Worm (Caenorhabditis elegans): ENCODE results near the gene fbxc-50.
"Not testable (repeated sequence)": the region's sequence is repeated elsewhere in the genome, so short reads cannot be mapped to it uniquely, and the experiment has no call there.

The fbxc-50 gene

DNA sequence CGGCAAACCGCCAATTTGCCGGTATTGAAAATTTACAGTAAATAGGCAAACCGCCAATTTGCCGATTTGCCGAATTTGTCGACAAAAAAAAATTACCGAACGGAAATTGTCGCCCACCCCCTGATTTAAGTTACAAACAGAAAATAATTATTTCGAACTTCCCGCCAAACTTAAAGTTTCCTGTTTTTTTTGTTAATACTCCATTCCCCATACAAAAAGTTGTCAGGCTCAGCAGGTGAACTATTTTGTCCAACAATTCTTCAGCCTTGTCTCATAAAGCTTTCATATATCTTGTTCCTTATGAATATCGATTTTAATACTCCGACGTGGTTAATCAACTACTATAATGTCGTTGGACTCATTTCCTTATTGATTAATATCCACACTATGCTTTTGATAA is 44.5 kb downstream of the fbxc-50 start, which contains the start of gene sri-50:
Gene sri-50, plus strand, starts transcription at position 301 of the 400 bp plus-strand sequence.
- no peak for TF ChIP-seq zag-1 (tag; optimal IDR thresholded peaks at IDR 0.05)

DNA sequence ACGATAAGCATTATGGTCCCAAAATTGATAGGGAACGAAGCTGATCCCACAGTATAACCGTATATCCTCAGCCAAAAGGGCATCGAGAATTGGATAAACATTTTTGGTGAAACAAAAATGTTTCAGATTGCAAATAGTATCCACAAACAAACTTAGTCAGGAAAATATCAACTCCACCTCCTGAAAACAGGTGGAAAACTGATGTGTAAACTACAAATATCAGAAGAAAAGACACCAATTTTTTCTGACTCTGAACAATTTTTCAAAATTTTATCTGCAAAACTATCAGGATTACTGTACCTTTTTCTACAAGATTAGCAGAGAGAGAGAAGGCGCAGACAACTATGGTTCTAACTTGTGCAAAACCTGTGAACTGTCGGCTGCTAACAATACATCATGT is 45.4 kb downstream of the fbxc-50 start, which contains the start of gene sri-53:
Gene sri-53, minus strand, starts transcription at position 101 of the 400 bp plus-strand sequence.
- TF ChIP-seq ama-1 (optimal IDR thresholded peaks at IDR 0.05), result no peak
- TF ChIP-seq ceh-28 (tag; optimal IDR thresholded peaks at IDR 0.05), result no peak
- no peak for TF ChIP-seq skn-1 (tag; optimal IDR thresholded peaks at IDR 0.05)
- TF ChIP-seq daf-12 (tag; optimal IDR thresholded peaks at IDR 0.05), result no peak
- no peak for TF ChIP-seq nhr-23 (tag; optimal IDR thresholded peaks at IDR 0.05)
- TF ChIP-seq nhr-11 (tag; optimal IDR thresholded peaks at IDR 0.05), result no peak
- TF ChIP-seq fos-1 (tag; optimal IDR thresholded peaks at IDR 0.05), result no peak
- no peak for TF ChIP-seq nhr-67 (tag; optimal IDR thresholded peaks at IDR 0.05)
- TF ChIP-seq ceh-9 (tag; optimal IDR thresholded peaks at IDR 0.05), result no peak
- TF ChIP-seq fkh-2 (tag; optimal IDR thresholded peaks at IDR 0.05), result no peak
- TF ChIP-seq mml-1 (tag; optimal IDR thresholded peaks at IDR 0.05), result no peak
- TF ChIP-seq elt-1 (tag; optimal IDR thresholded peaks at IDR 0.05), result no peak
- TF ChIP-seq ztf-11 (tag; optimal IDR thresholded peaks at IDR 0.05), result no peak
- no peak for TF ChIP-seq unc-39 (tag; optimal IDR thresholded peaks at IDR 0.05)
- TF ChIP-seq snpc-4 (tag; optimal IDR thresholded peaks at IDR 0.05), result no peak
- no peak for TF ChIP-seq nhr-28 (tag; optimal IDR thresholded peaks at IDR 0.05)
- TF ChIP-seq nhr-237 (tag; optimal IDR thresholded peaks at IDR 0.05), result no peak

DNA sequence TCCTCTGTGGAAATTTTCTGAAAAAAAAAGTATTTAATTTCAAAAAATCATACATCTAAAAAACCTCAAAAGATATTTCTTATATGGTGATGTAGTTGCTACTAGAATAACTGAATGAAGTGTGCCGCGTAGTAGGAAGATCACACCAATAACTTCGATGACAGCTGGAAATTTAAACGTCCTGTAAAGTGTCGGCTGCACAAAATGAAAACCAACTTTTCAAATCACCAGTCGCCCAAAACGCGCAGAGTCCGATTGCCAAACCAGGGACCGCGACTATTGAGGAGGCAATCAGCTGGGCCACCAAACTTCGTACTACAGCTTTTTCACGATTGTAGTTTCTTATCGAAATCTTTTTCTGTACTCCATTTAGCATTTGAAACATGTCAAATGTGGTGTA is 46.7 kb downstream of the fbxc-50 start, which contains the start of gene sri-48:
Gene sri-48, minus strand, starts transcription at position 101 of the 400 bp plus-strand sequence.
- not testable (repeated sequence) for TF ChIP-seq skn-1 (tag; optimal IDR thresholded peaks at IDR 0.05); mdl-1 (tag; optimal IDR thresholded peaks at IDR 0.05); nfya-1 (tag; optimal IDR thresholded peaks at IDR 0.05; ENCODE audit: insufficient read depth)

DNA sequence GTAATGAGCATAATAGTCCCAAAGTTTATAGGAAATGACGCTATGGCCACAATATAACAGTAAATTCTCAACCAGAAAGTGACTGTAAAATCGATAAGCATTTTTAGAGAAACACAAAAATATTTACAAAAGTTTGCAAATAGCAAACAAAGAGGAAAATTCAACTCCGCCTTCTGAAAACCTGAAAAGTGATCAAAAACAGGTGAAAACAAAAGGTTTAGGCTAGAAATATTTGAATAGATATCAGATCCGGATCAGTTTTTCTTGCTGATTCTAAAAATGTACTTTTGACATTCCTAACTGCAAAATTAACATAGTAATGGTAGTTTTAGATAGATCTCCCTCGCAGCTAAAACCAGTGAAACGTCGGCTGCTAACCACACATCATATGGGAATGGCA is 48.9 kb downstream of the fbxc-50 start, which contains the start of gene sri-51:
Gene sri-51, minus strand, starts transcription at position 101 of the 400 bp plus-strand sequence.
- TF ChIP-seq nhr-25 (tag; optimal IDR thresholded peaks at IDR 0.05) (no peak), nfya-1 (tag; optimal IDR thresholded peaks at IDR 0.05; ENCODE audit: insufficient read depth) (no peak), pha-4 (tag; optimal IDR thresholded peaks at IDR 0.05) (no peak), mdl-1 (tag; optimal IDR thresholded peaks at IDR 0.05) (no peak)

DNA sequence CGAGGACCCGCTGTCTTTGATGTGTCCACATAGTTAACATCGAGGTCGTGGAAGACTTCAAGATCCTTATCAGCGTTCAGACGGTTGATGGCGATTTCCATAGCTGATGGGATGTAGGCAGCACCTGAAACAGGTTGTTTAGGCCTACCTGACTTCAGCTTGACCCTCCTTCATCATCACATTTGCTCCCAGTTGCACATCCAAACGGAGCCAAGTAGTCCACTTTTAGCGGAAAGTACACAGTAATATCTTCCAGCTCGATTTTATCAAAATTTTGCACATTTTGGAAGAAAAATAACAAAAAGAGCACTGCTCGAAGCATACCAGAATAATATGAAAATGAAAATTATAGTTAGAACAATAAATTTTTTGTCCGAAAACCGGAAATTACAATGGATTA is 51.0 kb downstream of the fbxc-50 start, which contains the start of gene gcy-15:
Gene gcy-15, minus strand, starts transcription at position 101 of the 400 bp plus-strand sequence.
- TF ChIP-seq nhr-23 (tag; optimal IDR thresholded peaks at IDR 0.05), result no peak
- TF ChIP-seq egl-5 (tag; optimal IDR thresholded peaks at IDR 0.05), result no peak
- TF ChIP-seq nhr-28 (tag; optimal IDR thresholded peaks at IDR 0.05), result no peak
- no peak for TF ChIP-seq nhr-77 (tag; optimal IDR thresholded peaks at IDR 0.05)
- TF ChIP-seq ceh-82 (tag; optimal IDR thresholded peaks at IDR 0.05), result no peak
- TF ChIP-seq aly-2 (tag; optimal IDR thresholded peaks at IDR 0.05), result no peak
